Fruit fly (Drosophila melanogaster): ENCODE measurements around the gene wac.

Gene wac

dm6 chr3L:291583-292145 is 33.7 kb downstream of the wac start:
- TF ChIP-seq CG6808 (GFP tag; optimal IDR thresholded peaks at IDR 0.05) = no peak
- TF ChIP-seq ss (GFP tag; optimal IDR thresholded peaks at IDR 0.05) = no peak
- TF ChIP-seq CG6792 (GFP tag; optimal IDR thresholded peaks at IDR 0.05) = no peak
- peak; percentile 39 for TF ChIP-seq Eip78C (GFP tag)
- TF ChIP-seq CG31627 (GFP tag; optimal IDR thresholded peaks at IDR 0.05) = no peak
- TF ChIP-seq net (GFP tag; optimal IDR thresholded peaks at IDR 0.05) = no peak
- TF ChIP-seq CG11762 (GFP tag; optimal IDR thresholded peaks at IDR 0.05; ENCODE audit: insufficient read depth) = no peak
- no peak for TF ChIP-seq Eip75B (GFP tag; optimal IDR thresholded peaks at IDR 0.05)
- TF ChIP-seq CG8319 (GFP tag; optimal IDR thresholded peaks at IDR 0.05) = no peak
- TF ChIP-seq CG3032 (tag; optimal IDR thresholded peaks at IDR 0.05) = no peak
- peak; percentile 98 for TF ChIP-seq svp (GFP tag)
- no peak for TF ChIP-seq CG32006 (GFP tag; optimal IDR thresholded peaks at IDR 0.05)
- no peak for TF ChIP-seq fd85E (GFP tag; optimal IDR thresholded peaks at IDR 0.05)
- peak; percentile 97 for TF ChIP-seq vri (GFP tag; optimal IDR thresholded peaks at IDR 0.05)
- TF ChIP-seq CG16779 (tag; optimal IDR thresholded peaks at IDR 0.05) = no peak

- TF ChIP-seq CG15336 (GFP tag; IDR thresholded peaks at IDR 0.05) (peak; percentile 11; the same call in 1 of the 2 replicates), CG7368 (GFP tag; optimal IDR thresholded peaks at IDR 0.05) (no peak), dsx (GFP tag; optimal IDR thresholded peaks at IDR 0.05; ENCODE audit: poor library complexity, severe bottlenecking) (peak; percentile 24), fkh (GFP tag; optimal IDR thresholded peaks at IDR 0.05) (peak; percentile 100), CG1621 (tag; optimal IDR thresholded peaks at IDR 0.05) (peak; percentile 55), Ets21C (GFP tag; optimal IDR thresholded peaks at IDR 0.05) (no peak), CG11762 (GFP tag; optimal IDR thresholded peaks at IDR 0.05; ENCODE audit: insufficient read depth) (no peak), Smox (GFP tag; optimal IDR thresholded peaks at IDR 0.05) (no peak), CG6163 (GFP tag; IDR thresholded peaks at IDR 0.05) (0 out of 3 replicates have a peak, but pooled peaks have one; percentile 35), cyc (GFP tag; optimal IDR thresholded peaks at IDR 0.05) (no peak), svp (GFP tag) (peak; percentile 31), CG6854 (GFP tag; optimal IDR thresholded peaks at IDR 0.05) (peak; percentile 38), esn (GFP tag; optimal IDR thresholded peaks at IDR 0.05) (peak; percentile 15), ss (GFP tag; optimal IDR thresholded peaks at IDR 0.05) (peak in 1 of 2 experiments; percentile 26), vri (GFP tag; optimal IDR thresholded peaks at IDR 0.05) (peak; percentile 52), CG8119 (GFP tag; IDR thresholded peaks at IDR 0.05) (no peak; the same call in 2 of the 3 replicates), CG3032 (tag; optimal IDR thresholded peaks at IDR 0.05) (peak; percentile 11), CG8319 (GFP tag; optimal IDR thresholded peaks at IDR 0.05) (no peak)
Observed at dm6 chr3L:292146-292776, 34.3 kb downstream of the wac start.

DNA sequence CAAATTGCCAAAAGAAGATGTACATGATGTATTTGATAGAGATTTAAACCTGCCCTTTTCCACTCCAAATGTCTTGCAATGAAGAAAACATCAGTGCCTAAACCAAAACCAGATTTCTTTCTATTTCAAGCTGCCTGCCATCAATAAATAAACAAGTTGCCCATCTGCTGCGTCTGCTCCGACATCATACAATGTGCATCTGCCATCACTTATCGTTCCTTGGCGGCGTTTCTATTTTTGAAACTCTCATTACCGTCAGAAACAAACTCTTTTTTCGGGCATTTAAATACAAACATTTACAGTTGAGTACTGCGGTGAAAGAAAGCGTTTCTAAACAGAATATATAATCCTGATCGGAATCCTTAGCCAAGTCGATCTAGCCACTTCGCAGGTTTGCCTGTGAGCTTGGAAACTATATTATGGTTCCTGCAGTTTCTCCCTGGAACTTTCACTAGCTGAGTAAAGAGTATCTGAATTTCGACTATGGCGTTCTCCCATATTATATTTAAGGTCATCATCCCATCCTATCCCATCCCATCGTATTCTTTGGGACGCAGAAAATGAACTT is 36.9 kb downstream of the wac start:
- TF ChIP-seq CG6808 (GFP tag; optimal IDR thresholded peaks at IDR 0.05) = peak; percentile 17
- no peak for TF ChIP-seq dac (GFP tag; optimal IDR thresholded peaks at IDR 0.05)
- no peak for TF ChIP-seq topi (GFP tag; optimal IDR thresholded peaks at IDR 0.05)
- peak; percentile 14 for TF ChIP-seq CG32006 (GFP tag; optimal IDR thresholded peaks at IDR 0.05)
- peak; percentile 61 for TF ChIP-seq Eip78C (GFP tag)
- TF ChIP-seq CG15336 (GFP tag; IDR thresholded peaks at IDR 0.05) = 0 out of 2 replicates have a peak, but pooled peaks have one; percentile 8
- TF ChIP-seq CG3919 (GFP tag; optimal IDR thresholded peaks at IDR 0.05) = peak; percentile 24
- TF ChIP-seq spab (GFP tag; optimal IDR thresholded peaks at IDR 0.05) = no peak
- TF ChIP-seq CG10631 (GFP tag; optimal IDR thresholded peaks at IDR 0.05) = peak; percentile 4

- TF ChIP-seq Eip93F (GFP tag; optimal IDR thresholded peaks at IDR 0.05) = no peak
- peak in 1 of 2 experiments; percentile 6 for TF ChIP-seq ss (GFP tag; optimal IDR thresholded peaks at IDR 0.05)
Observed at dm6 chr3L:297240-297639, 39.3 kb downstream of the wac start.
